Worm (Caenorhabditis elegans) whole organism, L3 larva: ENCODE measurements around the gene F42F12.14.

ENCODE experiments used
- R02D3.7 ChIP-seq: fragments of 150-350 bp; optimal IDR thresholded peaks from 2 replicates; lab custom pipeline; 2014; ENCODE audit warnings: missing biosample characterization, missing genetic modification characterization
- ama-1 ChIP-seq: fragments of 150-350 bp; optimal IDR thresholded peaks from 2 replicates; lab custom pipeline; 2018
- nhr-12 ChIP-seq: fragments of 150-350 bp; optimal IDR thresholded peaks from 2 replicates; lab custom pipeline; 2014; ENCODE audit warnings: missing biosample characterization, missing genetic modification characterization
- sea-2 ChIP-seq: fragments of 150-350 bp; sonication (generic microtip); optimal IDR thresholded peaks from 4 replicates; lab custom pipeline; 2014; ENCODE audit warnings: missing biosample characterization, missing genetic modification reagents, missing genetic modification characterization
- unc-39 ChIP-seq: sonication (generic microtip); optimal IDR thresholded peaks from 4 replicates; lab custom pipeline; 2017; ENCODE audit warnings: missing biosample characterization, missing genetic modification characterization

DNA sequence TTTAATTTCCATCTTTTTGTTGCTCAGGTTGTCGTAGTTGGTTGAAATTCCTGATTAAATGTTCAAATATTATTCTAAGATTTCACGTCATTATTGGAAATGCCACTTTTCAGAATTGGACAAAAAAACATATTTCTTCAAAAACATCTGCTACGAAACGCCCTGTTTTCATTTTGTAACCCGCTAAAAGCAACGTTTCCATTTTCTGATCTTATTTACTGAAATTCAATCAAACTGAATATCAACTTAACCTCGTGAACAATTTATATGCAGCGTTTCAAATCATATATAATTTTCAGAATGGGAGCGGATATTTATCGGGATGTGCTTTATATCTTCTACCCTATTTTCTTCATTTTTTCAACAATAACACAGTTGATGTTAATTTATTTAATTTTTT, 25.0 kb upstream of the F42F12.14 start, which contains the start of gene srd-40:
- TF ChIP-seq R02D3.7 (tag; lab: Kevin White, UChicago) (no peak), sea-2 (no peak), nhr-12 (tag; lab: Kevin White, UChicago) (no peak), ama-1 (lab: Kevin White, UChicago) (no peak), unc-39 (tag; lab: Kevin White, UChicago) (no peak)
